Worm (Caenorhabditis elegans) whole organism, midembryonic: ENCODE measurements around the gene Y54G11A.9.

Experiments
- T22C8.4 ChIP-seq: fragments of 200-800 bp; sonication (Bioruptor generic); IDR thresholded peaks from 2 replicates; pipeline ENCODE4 v1.3.6; 2022; ENCODE audit warnings: missing genetic modification characterization, missing compliant biosample characterization
- cog-1 ChIP-seq: sonication (generic microtip); optimal IDR thresholded peaks from 2 replicates; lab custom pipeline; 2016; ENCODE audit warnings: missing genetic modification characterization, missing compliant biosample characterization
- flt-1 ChIP-seq: fragments of 200-800 bp; sonication (Bioruptor generic); IDR thresholded peaks from 2 replicates; pipeline ENCODE4 v1.3.6; 2022; ENCODE audit warnings: missing genetic modification characterization, missing compliant biosample characterization
- klf-2 ChIP-seq: fragments of 200-800 bp; sonication (Bioruptor generic); conservative IDR thresholded peaks from 2 replicates; pipeline ENCODE4 v1.3.6; 2022; ENCODE audit warnings: missing genetic modification reagents, missing genetic modification characterization, missing compliant biosample characterization
- med-1 ChIP-seq: sonication (generic microtip); optimal IDR thresholded peaks from 2 replicates; lab custom pipeline; 2017; ENCODE audit warnings: missing genetic modification characterization, mild to moderate bottlenecking, missing compliant biosample characterization, antibody characterized with exemption, missing genetic modification reagents; ENCODE audit not compliant: insufficient read depth
- ref-1 ChIP-seq: fragments of 200-800 bp; sonication (Bioruptor generic); conservative IDR thresholded peaks from 2 replicates; pipeline ENCODE4 v1.3.6; 2022; ENCODE audit warnings: missing genetic modification reagents, missing genetic modification characterization, missing compliant biosample characterization
- tab-1 ChIP-seq: fragments of 200-800 bp; sonication (Bioruptor generic); IDR thresholded peaks from 2 replicates; pipeline ENCODE4 v1.3.6; 2022; ENCODE audit warnings: missing genetic modification characterization, missing compliant biosample characterization
- ztf-23 ChIP-seq: fragments of 200-800 bp; sonication (Bioruptor generic); IDR thresholded peaks from 2 replicates; pipeline ENCODE4 v1.3.6; 2022; ENCODE audit warnings: missing genetic modification reagents, missing genetic modification characterization, missing compliant biosample characterization
- ztf-29 ChIP-seq: fragments of 200-800 bp; sonication (Bioruptor generic); IDR thresholded peaks from 2 replicates; pipeline ENCODE4 v1.3.6; 2022; ENCODE audit warnings: missing genetic modification reagents, missing genetic modification characterization, missing compliant biosample characterization

The Y54G11A.9 gene

DNA sequence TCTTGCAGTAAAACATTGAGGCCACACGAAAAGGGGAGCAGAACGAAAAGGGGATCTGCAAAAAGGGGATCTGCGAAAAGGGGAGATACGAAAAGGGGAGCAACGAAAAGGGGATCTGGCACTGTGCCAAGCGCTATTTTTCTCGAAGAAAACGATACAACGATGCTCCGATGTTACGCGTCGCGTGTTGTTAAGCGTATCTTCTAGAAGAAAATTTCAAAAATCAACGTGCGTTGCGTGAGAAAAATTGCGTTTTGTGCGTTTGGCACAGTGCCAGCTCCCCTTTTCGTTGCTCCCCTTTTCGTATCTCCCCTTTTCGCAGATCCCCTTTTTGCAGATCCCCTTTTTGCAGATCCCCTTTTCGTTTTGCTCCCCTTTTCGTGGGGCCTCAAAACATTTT, at the start of gene Y54G11A.9:
Gene Y54G11A.9, minus strand, starts transcription at position 196 of the 400 bp plus-strand sequence.
- TF ChIP-seq ztf-23 (GFP tag; lab: Robert Waterston, UW) = 0 out of 2 replicates have a peak, but pooled peaks have one; percentile 29

DNA sequence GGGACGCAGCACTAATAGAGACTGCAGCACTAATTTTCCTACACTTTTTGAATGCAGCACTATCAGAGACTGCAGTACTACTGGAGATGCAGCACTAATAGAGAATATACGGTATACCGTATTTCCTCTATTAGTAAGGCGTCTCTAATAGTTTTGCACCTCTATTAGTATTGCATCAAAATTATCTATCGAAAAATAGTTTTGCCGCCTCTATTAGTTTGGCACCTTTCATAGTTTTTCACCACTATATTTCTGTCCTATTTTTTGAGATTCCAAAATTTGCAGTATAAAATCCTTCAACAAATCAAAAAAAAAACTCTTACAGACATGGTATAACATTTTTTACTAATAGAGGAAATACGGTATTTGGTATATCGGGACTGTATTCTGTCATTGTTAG, 47.5 kb upstream of the Y54G11A.9 start:
- TF ChIP-seq ztf-29 (GFP tag; lab: Robert Waterston, UW) (no peak), tab-1 (no peak), med-1 (GFP tag; lab: Kevin White, UChicago) (no peak), ref-1 (GFP tag; lab: Robert Waterston, UW) (no peak), cog-1 (tag; lab: Kevin White, UChicago) (no peak), klf-2 (GFP tag; lab: Robert Waterston, UW) (no peak), T22C8.4 (no peak), ztf-23 (GFP tag; lab: Robert Waterston, UW) (no peak), flt-1 (GFP tag; lab: Robert Waterston, UW) (no peak)

ce11 chrII:14390036-14390763, 44.0 kb upstream of the Y54G11A.9 start, which contains the start of the genes kbp-3 and nurf-1:
kbp-3 (minus strand) TSS chrII:14390078.
nurf-1 (plus strand) TSS chrII:14390713.
- TF ChIP-seq T22C8.4 (peak; percentile 54; the same call in 1 of the 2 replicates), flt-1 (GFP tag; lab: Robert Waterston, UW) (no peak)

ce11 chrII:14388213-14388612, 42.0 kb upstream of the Y54G11A.9 start, which contains the start of gene F26H11.8:
F26H11.8 (plus strand) TSS chrII:14388513.
- TF ChIP-seq flt-1 (GFP tag; lab: Robert Waterston, UW) (no peak), med-1 (GFP tag; lab: Kevin White, UChicago) (no peak), tab-1 (no peak), klf-2 (GFP tag; lab: Robert Waterston, UW) (no peak), ztf-29 (GFP tag; lab: Robert Waterston, UW) (no peak), ztf-23 (GFP tag; lab: Robert Waterston, UW) (no peak), T22C8.4 (no peak), ref-1 (GFP tag; lab: Robert Waterston, UW) (no peak), cog-1 (tag; lab: Kevin White, UChicago) (no peak)

- TF ChIP-seq ztf-23 (GFP tag; lab: Robert Waterston, UW) (peak; percentile 47; the same call in 1 of the 2 replicates), med-1 (GFP tag; lab: Kevin White, UChicago) (no peak), flt-1 (GFP tag; lab: Robert Waterston, UW) (peak; percentile 74; the same call in 1 of the 2 replicates)
Observed at ce11 chrII:14383644-14384043, 37.4 kb upstream of the Y54G11A.9 start, which contains the start of gene mes-2. mes-2 (plus strand) TSS chrII:14383973.

DNA sequence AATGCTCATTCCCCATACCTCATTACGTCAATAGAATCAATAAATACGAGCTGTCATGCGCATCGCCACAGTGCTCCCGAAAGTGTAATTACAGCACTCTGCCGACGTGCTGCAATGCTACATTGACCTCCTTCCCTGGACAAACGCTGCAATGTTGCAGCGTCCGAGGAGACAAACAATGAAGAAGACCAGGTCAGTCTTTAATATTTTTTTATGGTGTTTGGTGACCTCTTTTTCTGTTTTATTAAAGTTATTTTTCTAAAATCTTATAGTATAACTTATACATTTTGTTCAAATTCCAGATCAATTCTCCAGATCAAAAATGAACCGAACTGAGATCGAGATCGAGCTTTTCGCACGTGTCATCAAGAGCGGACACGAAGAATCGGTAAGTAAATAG, 35.2 kb upstream of the Y54G11A.9 start, which contains the start of gene sdz-26:
Gene sdz-26, plus strand, starts transcription at position 301 of the 400 bp plus-strand sequence.
- TF ChIP-seq tab-1 = no peak
- no peak for TF ChIP-seq cog-1 (tag; lab: Kevin White, UChicago)
- no peak for TF ChIP-seq ztf-23 (GFP tag; lab: Robert Waterston, UW)

ce11 chrII:14380778-14381177, 34.5 kb upstream of the Y54G11A.9 start:
- TF ChIP-seq med-1 (GFP tag; lab: Kevin White, UChicago) (no peak), tab-1 (no peak), ztf-29 (GFP tag; lab: Robert Waterston, UW) (no peak), cog-1 (tag; lab: Kevin White, UChicago) (no peak), T22C8.4 (no peak)

DNA sequence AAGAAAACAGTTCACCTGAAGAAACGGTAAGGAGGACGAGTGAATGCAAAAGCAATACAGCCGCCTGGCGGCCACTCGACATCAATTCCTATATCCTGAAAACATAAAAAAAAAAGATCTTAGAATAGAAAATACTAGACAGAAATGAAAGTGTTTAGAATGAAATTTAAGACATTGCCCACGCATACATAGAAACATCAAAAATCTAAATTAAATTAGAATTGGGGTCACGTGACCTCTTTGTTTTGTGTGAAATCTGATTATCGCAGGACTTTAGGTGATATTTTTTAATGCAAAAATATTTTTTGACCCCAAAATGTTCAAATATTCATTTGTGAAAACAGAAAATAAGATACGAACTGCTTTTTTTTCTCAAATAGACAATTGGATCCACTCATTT, 31.6 kb upstream of the Y54G11A.9 start, which contains the start of gene acr-20:
Gene acr-20, minus strand, starts transcription at position 101 of the 400 bp plus-strand sequence.
- TF ChIP-seq tab-1 = no peak
- TF ChIP-seq cog-1 (tag; lab: Kevin White, UChicago) = no peak
- no peak for TF ChIP-seq ref-1 (GFP tag; lab: Robert Waterston, UW)
- TF ChIP-seq klf-2 (GFP tag; lab: Robert Waterston, UW) = no peak
- no peak for TF ChIP-seq med-1 (GFP tag; lab: Kevin White, UChicago)
- no peak for TF ChIP-seq T22C8.4
- TF ChIP-seq flt-1 (GFP tag; lab: Robert Waterston, UW) = no peak
- no peak for TF ChIP-seq ztf-29 (GFP tag; lab: Robert Waterston, UW)
- no peak for TF ChIP-seq ztf-23 (GFP tag; lab: Robert Waterston, UW)

DNA sequence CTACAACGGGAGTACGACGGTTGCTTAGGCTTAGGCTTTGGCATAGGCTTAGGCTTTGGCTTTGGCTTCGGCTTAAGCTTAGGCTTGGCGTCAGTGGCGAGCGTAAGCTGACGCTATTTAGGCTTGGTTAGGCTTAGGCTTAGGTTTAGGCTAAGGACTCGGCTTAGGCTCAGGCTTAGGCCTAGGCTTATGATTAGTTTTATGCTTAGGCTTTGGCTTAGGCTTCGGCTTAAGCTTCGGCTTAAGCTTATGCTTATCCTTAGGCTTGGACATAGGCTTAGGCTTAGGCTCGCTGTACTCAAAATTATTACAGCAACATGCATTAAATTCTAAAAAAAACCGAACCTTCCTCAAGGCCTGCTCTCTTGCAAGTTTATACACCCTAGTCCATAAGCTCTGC, 28.4 kb upstream of the Y54G11A.9 start:
- peak; percentile 19; the same call in 1 of the 2 replicates for TF ChIP-seq ztf-29 (GFP tag; lab: Robert Waterston, UW)
- no peak for TF ChIP-seq tab-1

- TF ChIP-seq T22C8.4 (no peak), klf-2 (GFP tag; lab: Robert Waterston, UW) (no peak), ztf-23 (GFP tag; lab: Robert Waterston, UW) (no peak), med-1 (GFP tag; lab: Kevin White, UChicago) (no peak), flt-1 (GFP tag; lab: Robert Waterston, UW) (no peak), ztf-29 (GFP tag; lab: Robert Waterston, UW) (no peak), ref-1 (GFP tag; lab: Robert Waterston, UW) (no peak), tab-1 (no peak), cog-1 (tag; lab: Kevin White, UChicago) (no peak)
Observed at ce11 chrII:14365182-14365751, 19.0 kb upstream of the Y54G11A.9 start, which contains the start of gene imb-2. imb-2 (plus strand) TSS chrII:14365701.
